Worm (Caenorhabditis elegans) whole organism, mixed stage, embryonic: Measurements from ENCODE around the gene npr-16.

Experiments used
- M03D4.4 ChIP-seq: sonication (generic microtip); optimal IDR thresholded peaks from 2 replicates; lab custom pipeline; 2017; ENCODE audit warnings: mild to moderate bottlenecking, missing genetic modification characterization, missing compliant biosample characterization
- bed-3 ChIP-seq: fragments of 200-800 bp; sonication (Bioruptor generic); optimal IDR thresholded peaks from 3 replicates; lab custom pipeline; 2018; ENCODE audit warnings: mild to moderate bottlenecking, missing genetic modification characterization, moderate library complexity, missing compliant biosample characterization
- blmp-1 ChIP-seq: fragments of 150-350 bp; optimal IDR thresholded peaks from 2 replicates; lab custom pipeline; 2014; ENCODE audit warnings: missing biosample characterization, missing genetic modification characterization
- ceh-39 ChIP-seq: fragments of 150-350 bp; optimal IDR thresholded peaks from 2 replicates; lab custom pipeline; 2014; ENCODE audit warnings: missing biosample characterization, missing genetic modification characterization
- ceh-43 ChIP-seq: fragments of 200-800 bp; sonication (Bioruptor generic); optimal IDR thresholded peaks from 2 replicates; lab custom pipeline; 2018; ENCODE audit warnings: mild to moderate bottlenecking, missing genetic modification characterization, moderate library complexity, missing compliant biosample characterization
- ceh-83 ChIP-seq: fragments of 200-800 bp; sonication (Bioruptor generic); optimal IDR thresholded peaks from 2 replicates; lab custom pipeline; 2018; ENCODE audit warnings: mild to moderate bottlenecking, missing genetic modification characterization, missing compliant biosample characterization
- ces-1 ChIP-seq: fragments of 150-350 bp; optimal IDR thresholded peaks from 2 replicates; lab custom pipeline; 2014; ENCODE audit warnings: missing biosample characterization, missing genetic modification reagents, missing genetic modification characterization
- cnd-1 ChIP-seq: fragments of 200-800 bp; sonication (Bioruptor generic); optimal IDR thresholded peaks from 2 replicates; lab custom pipeline; 2018; ENCODE audit warnings: mild to moderate bottlenecking, missing genetic modification characterization, missing compliant biosample characterization
- drap-1 ChIP-seq: fragments of 200-800 bp; sonication (Bioruptor generic); optimal IDR thresholded peaks from 3 replicates; lab custom pipeline; 2018; ENCODE audit warnings: mild to moderate bottlenecking, missing genetic modification characterization, missing compliant biosample characterization
- elt-1 ChIP-seq: sonication (generic microtip); optimal IDR thresholded peaks from 2 replicates; lab custom pipeline; 2017; ENCODE audit warnings: missing genetic modification characterization, mild to moderate bottlenecking, missing compliant biosample characterization, antibody characterized with exemption, moderate library complexity, borderline replicate concordance; ENCODE audit not compliant: insufficient read depth
- elt-3 ChIP-seq: fragments of 150-350 bp; optimal IDR thresholded peaks from 2 replicates; lab custom pipeline; 2014; ENCODE audit warnings: missing biosample characterization, missing genetic modification characterization
- flh-1 ChIP-seq: fragments of 200-800 bp; sonication (Bioruptor generic); optimal IDR thresholded peaks from 2 replicates; lab custom pipeline; 2018; ENCODE audit warnings: mild to moderate bottlenecking, missing genetic modification characterization, moderate library complexity, missing compliant biosample characterization
- ham-2 ChIP-seq: fragments of 200-800 bp; sonication (Bioruptor generic); optimal IDR thresholded peaks from 2 replicates; lab custom pipeline; 2018; ENCODE audit warnings: mild to moderate bottlenecking, missing genetic modification characterization, missing compliant biosample characterization
- hlh-1 ChIP-seq: fragments of 150-350 bp; optimal IDR thresholded peaks from 2 replicates; lab custom pipeline; 2014; ENCODE audit warnings: missing biosample characterization, missing genetic modification reagents, missing genetic modification characterization
- lin-13 ChIP-seq: fragments of 150-350 bp; optimal IDR thresholded peaks from 2 replicates; lab custom pipeline; 2014; ENCODE audit warnings: missing biosample characterization, missing genetic modification characterization
- lin-32 ChIP-seq: fragments of 200-800 bp; sonication (Bioruptor generic); optimal IDR thresholded peaks from 2 replicates; lab custom pipeline; 2018; ENCODE audit warnings: mild to moderate bottlenecking, missing genetic modification characterization, missing compliant biosample characterization
- lsy-2 ChIP-seq: fragments of 150-350 bp; optimal IDR thresholded peaks from 2 replicates; lab custom pipeline; 2014; ENCODE audit warnings: missing biosample characterization, missing genetic modification characterization
- mab-5 ChIP-seq: fragments of 150-350 bp; optimal IDR thresholded peaks from 2 replicates; lab custom pipeline; 2014; ENCODE audit warnings: missing biosample characterization, missing genetic modification characterization
- mep-1 ChIP-seq: fragments of 150-350 bp; optimal IDR thresholded peaks from 2 replicates; lab custom pipeline; 2017; ENCODE audit warnings: missing biosample characterization, missing genetic modification reagents, missing genetic modification characterization, inconsistent platforms
- mls-2 ChIP-seq: sonication (generic microtip); optimal IDR thresholded peaks from 2 replicates; lab custom pipeline; 2016; ENCODE audit warnings: mild to moderate bottlenecking, missing genetic modification characterization, moderate library complexity, missing compliant biosample characterization
- nhr-12 ChIP-seq: fragments of 150-350 bp; optimal IDR thresholded peaks from 2 replicates; lab custom pipeline; 2014; ENCODE audit warnings: missing biosample characterization, missing genetic modification characterization
- nhr-2 ChIP-seq: fragments of 150-350 bp; optimal IDR thresholded peaks from 2 replicates; lab custom pipeline; 2014; ENCODE audit warnings: missing biosample characterization, missing genetic modification characterization
- nhr-237 ChIP-seq: fragments of 150-350 bp; optimal IDR thresholded peaks from 2 replicates; lab custom pipeline; 2014; ENCODE audit warnings: missing biosample characterization, missing genetic modification characterization
- nhr-28 ChIP-seq: fragments of 150-350 bp; optimal IDR thresholded peaks from 2 replicates; lab custom pipeline; 2014; ENCODE audit warnings: missing biosample characterization, missing genetic modification characterization
- nhr-76 ChIP-seq: sonication (generic microtip); optimal IDR thresholded peaks from 2 replicates; lab custom pipeline; 2017; ENCODE audit warnings: missing biosample characterization, missing genetic modification characterization
- pha-4 ChIP-seq: fragments of 150-350 bp; optimal IDR thresholded peaks from 2 replicates; lab custom pipeline; 2018; ENCODE audit warnings: missing biosample characterization, missing genetic modification reagents, missing genetic modification characterization
- sem-2 ChIP-seq: fragments of 200-800 bp; sonication (Bioruptor generic); optimal IDR thresholded peaks from 2 replicates; lab custom pipeline; 2018; ENCODE audit warnings: mild to moderate bottlenecking, missing genetic modification characterization, missing compliant biosample characterization
- snpc-4 ChIP-seq: fragments of 150-350 bp; optimal IDR thresholded peaks from 2 replicates; lab custom pipeline; 2014; ENCODE audit warnings: missing biosample characterization, missing genetic modification characterization
- sptf-1 ChIP-seq: sonication (generic microtip); optimal IDR thresholded peaks from 2 replicates; lab custom pipeline; 2017; ENCODE audit warnings: mild to moderate bottlenecking, missing genetic modification characterization, moderate library complexity, missing compliant biosample characterization
- tbx-8 ChIP-seq: fragments of 200-800 bp; sonication (Bioruptor generic); optimal IDR thresholded peaks from 2 replicates; lab custom pipeline; 2018; ENCODE audit warnings: mild to moderate bottlenecking, missing genetic modification characterization, moderate library complexity, missing compliant biosample characterization
- unc-120 ChIP-seq: sonication (generic microtip); optimal IDR thresholded peaks from 2 replicates; lab custom pipeline; 2017; ENCODE audit warnings: missing genetic modification characterization, missing compliant biosample characterization; ENCODE audit not compliant: poor library complexity, severe bottlenecking
- unc-39 ChIP-seq: fragments of 150-350 bp; optimal IDR thresholded peaks from 2 replicates; lab custom pipeline; 2014; ENCODE audit warnings: missing biosample characterization, missing genetic modification characterization
- unc-62 ChIP-seq: fragments of 150-350 bp; optimal IDR thresholded peaks from 2 replicates; lab custom pipeline; 2014; ENCODE audit warnings: missing biosample characterization, missing genetic modification reagents, missing genetic modification characterization
- zip-8 ChIP-seq: fragments of 150-350 bp; optimal IDR thresholded peaks from 2 replicates; lab custom pipeline; 2014; ENCODE audit warnings: missing biosample characterization, missing genetic modification characterization
- ztf-11 ChIP-seq: fragments of 150-350 bp; optimal IDR thresholded peaks from 2 replicates; lab custom pipeline; 2014; ENCODE audit warnings: missing biosample characterization, missing genetic modification characterization

The npr-16 gene

ce11 chrX:3518494-3518893 lies at the start of gene npr-16:
Gene npr-16, plus strand, starts transcription at chrX:3518794.
- TF ChIP-seq ceh-39 (no peak), elt-3 (tag; lab: Kevin White, UChicago) (no peak), bed-3 (no peak), mep-1 (tag; lab: Kevin White, UChicago) (no peak)

- TF ChIP-seq M03D4.4 (tag; lab: Kevin White, UChicago), result peak; percentile 14
- TF ChIP-seq cnd-1 (tag; lab: Kevin White, UChicago), result no peak
- no peak for TF ChIP-seq ceh-43 (GFP tag; lab: Kevin White, UChicago)
- TF ChIP-seq sptf-1 (tag; lab: Kevin White, UChicago), result peak; percentile 56
- peak; percentile 65 for TF ChIP-seq mls-2 (tag; lab: Kevin White, UChicago)
- TF ChIP-seq flh-1 (GFP tag; lab: Kevin White, UChicago), result no peak
- TF ChIP-seq mep-1 (tag; lab: Kevin White, UChicago), result no peak
- TF ChIP-seq lin-32 (GFP tag; lab: Kevin White, UChicago), result no peak
- TF ChIP-seq ces-1, result peak; percentile 95
- TF ChIP-seq nhr-237 (tag; lab: Kevin White, UChicago), result no peak
Observed at ce11 chrX:3469332-3469731, 49.3 kb upstream of the npr-16 start.

ce11 chrX:3470307-3470706 lies 48.3 kb upstream of the npr-16 start:
- no peak for TF ChIP-seq drap-1
- TF ChIP-seq elt-3 (tag; lab: Kevin White, UChicago), result no peak
- no peak for TF ChIP-seq nhr-28 (tag; lab: Kevin White, UChicago)
- no peak for TF ChIP-seq unc-39 (tag; lab: Kevin White, UChicago)
- TF ChIP-seq ztf-11 (tag; lab: Kevin White, UChicago), result no peak
- TF ChIP-seq unc-62 (GFP tag; lab: Kevin White, UChicago), result no peak
- no peak for TF ChIP-seq zip-8 (tag; lab: Kevin White, UChicago)
- no peak for TF ChIP-seq ceh-39

- no peak for TF ChIP-seq nhr-237 (tag; lab: Kevin White, UChicago)
- TF ChIP-seq flh-1 (GFP tag; lab: Kevin White, UChicago), result no peak
- no peak for TF ChIP-seq mab-5 (tag; lab: Kevin White, UChicago)
- TF ChIP-seq blmp-1, result no peak
- peak; percentile 78 for TF ChIP-seq pha-4 (tag; lab: Kevin White, UChicago)
- TF ChIP-seq ceh-43 (GFP tag; lab: Kevin White, UChicago), result peak; percentile 21
- TF ChIP-seq nhr-76 (tag; lab: Kevin White, UChicago), result no peak
- TF ChIP-seq ces-1, result no peak
- peak; percentile 42 for TF ChIP-seq hlh-1 (tag; lab: Kevin White, UChicago)
- TF ChIP-seq snpc-4, result no peak
- TF ChIP-seq elt-3 (tag; lab: Kevin White, UChicago), result no peak
- TF ChIP-seq lin-32 (GFP tag; lab: Kevin White, UChicago), result no peak
- no peak for TF ChIP-seq ceh-83 (GFP tag; lab: Kevin White, UChicago)
- TF ChIP-seq cnd-1 (tag; lab: Kevin White, UChicago), result peak; percentile 68
- no peak for TF ChIP-seq sem-2 (GFP tag; lab: Kevin White, UChicago)
- no peak for TF ChIP-seq nhr-28 (tag; lab: Kevin White, UChicago)
- peak; percentile 28 for TF ChIP-seq mep-1 (tag; lab: Kevin White, UChicago)
- TF ChIP-seq mls-2 (tag; lab: Kevin White, UChicago), result no peak
- no peak for TF ChIP-seq nhr-12 (tag; lab: Kevin White, UChicago)
- no peak for TF ChIP-seq unc-62 (GFP tag; lab: Kevin White, UChicago)
- no peak for TF ChIP-seq tbx-8 (GFP tag; lab: Kevin White, UChicago)
- peak; percentile 91 for TF ChIP-seq nhr-2
- no peak for TF ChIP-seq unc-39 (tag; lab: Kevin White, UChicago)
- TF ChIP-seq ceh-39, result no peak
- no peak for TF ChIP-seq bed-3
- TF ChIP-seq lsy-2 (tag; lab: Kevin White, UChicago), result peak; percentile 31
- peak; percentile 94 for TF ChIP-seq ham-2 (GFP tag; lab: Kevin White, UChicago)
- peak; percentile 44 for TF ChIP-seq lin-13 (tag; lab: Kevin White, UChicago)
- TF ChIP-seq M03D4.4 (tag; lab: Kevin White, UChicago), result peak; percentile 2
- no peak for TF ChIP-seq zip-8 (tag; lab: Kevin White, UChicago)
- peak; percentile 65 for TF ChIP-seq sptf-1 (tag; lab: Kevin White, UChicago)
- TF ChIP-seq unc-120 (tag; lab: Kevin White, UChicago), result peak; percentile 57
- TF ChIP-seq drap-1, result peak; percentile 49
- peak; percentile 38 for TF ChIP-seq ztf-11 (tag; lab: Kevin White, UChicago)
- peak; percentile 57 for TF ChIP-seq elt-1
Observed at ce11 chrX:3472226-3472625, 46.4 kb upstream of the npr-16 start.
